Fruit fly (Drosophila melanogaster) whole organism, embryonic: Measurements from ENCODE around the gene qless.
A peak's percentile ranks its signal among the peaks of the same experiment; 100 is the strongest.

ENCODE experiments used
- B-H2 ChIP-seq: fragments of 200-800 bp; sonication (Bioruptor generic); optimal IDR thresholded peaks from 2 replicates; lab custom pipeline; 2018; ENCODE audit warnings: missing biosample characterization, mild to moderate bottlenecking, missing genetic modification characterization
- CG11247 ChIP-seq: fragments of 200-800 bp; sonication (Bioruptor generic); IDR thresholded peaks from 2 replicates; pipeline ENCODE4 v1.3.6; 2022; ENCODE audit warnings: missing biosample characterization, missing genetic modification characterization
- CG11398 ChIP-seq: fragments of 200-800 bp; sonication (Bioruptor generic); optimal IDR thresholded peaks from 2 replicates; lab custom pipeline; 2016; ENCODE audit warnings: missing biosample characterization, missing genetic modification characterization
- CG11504 ChIP-seq: fragments of 200-800 bp; sonication (Bioruptor generic); optimal IDR thresholded peaks from 3 replicates; lab custom pipeline; 2019; ENCODE audit warnings: missing biosample characterization, mild to moderate bottlenecking, missing genetic modification characterization, moderate library complexity
- CG12071 ChIP-seq: fragments of 200-800 bp; sonication (Bioruptor generic); optimal IDR thresholded peaks from 3 replicates; lab custom pipeline; 2018; ENCODE audit warnings: missing biosample characterization, mild to moderate bottlenecking, missing genetic modification characterization
- CG12155 ChIP-seq: fragments of 200-800 bp; sonication (Bioruptor generic); optimal IDR thresholded peaks from 3 replicates; lab custom pipeline; 2016; ENCODE audit warnings: missing biosample characterization, missing genetic modification characterization
- CG13123 ChIP-seq: fragments of 200-800 bp; sonication (Bioruptor generic); optimal IDR thresholded peaks from 2 replicates; lab custom pipeline; 2016; ENCODE audit warnings: missing biosample characterization, missing genetic modification characterization
- CG15696 ChIP-seq: fragments of 200-800 bp; sonication (Bioruptor generic); optimal IDR thresholded peaks from 2 replicates; lab custom pipeline; 2019; ENCODE audit warnings: missing biosample characterization, mild to moderate bottlenecking, missing genetic modification characterization, moderate library complexity
- CG18619 ChIP-seq: fragments of 200-800 bp; sonication (Bioruptor generic); optimal IDR thresholded peaks from 3 replicates; lab custom pipeline; 2017; ENCODE audit warnings: missing biosample characterization, mild to moderate bottlenecking, missing genetic modification characterization
- CG3065 ChIP-seq: fragments of 200-800 bp; sonication (Bioruptor generic); optimal IDR thresholded peaks from 2 replicates; lab custom pipeline; 2016; ENCODE audit warnings: missing biosample characterization, missing genetic modification characterization
- CG3281 ChIP-seq: fragments of 200-800 bp; sonication (Bioruptor generic); optimal IDR thresholded peaks from 3 replicates; lab custom pipeline; 2017; ENCODE audit warnings: missing biosample characterization, mild to moderate bottlenecking, missing genetic modification characterization
- CG34224 ChIP-seq: fragments of 200-800 bp; sonication (Bioruptor generic); IDR thresholded peaks from 3 replicates; pipeline ENCODE4 v1.3.6; 2022; ENCODE audit warnings: missing biosample characterization, missing genetic modification characterization; ENCODE audit not compliant: partially characterized antibody
- CG34376 ChIP-seq: fragments of 200-800 bp; sonication (Bioruptor generic); optimal IDR thresholded peaks from 2 replicates; lab custom pipeline; 2018; ENCODE audit warnings: missing biosample characterization, mild to moderate bottlenecking, missing genetic modification characterization
- CG3995 ChIP-seq: fragments of 200-800 bp; sonication (Bioruptor generic); optimal IDR thresholded peaks from 3 replicates; lab custom pipeline; 2016; ENCODE audit warnings: missing biosample characterization, missing genetic modification characterization
- CG4328 ChIP-seq: fragments of 200-800 bp; sonication (Bioruptor generic); optimal IDR thresholded peaks from 3 replicates; lab custom pipeline; 2017; ENCODE audit warnings: missing biosample characterization, missing genetic modification reagents, missing genetic modification characterization
- CG6854 ChIP-seq: fragments of 200-800 bp; sonication (Bioruptor generic); optimal IDR thresholded peaks from 3 replicates; lab custom pipeline; 2017; ENCODE audit warnings: missing biosample characterization, mild to moderate bottlenecking, missing genetic modification characterization
- CG9817 ChIP-seq: fragments of 200-800 bp; sonication (Bioruptor generic); optimal IDR thresholded peaks from 2 replicates; lab custom pipeline; 2018; ENCODE audit warnings: missing biosample characterization, mild to moderate bottlenecking, missing genetic modification characterization, moderate library complexity
- CTCF ChIP-seq: fragments of 200-800 bp; sonication (Bioruptor generic); optimal IDR thresholded peaks from 2 replicates; lab custom pipeline; 2017; ENCODE audit warnings: missing biosample characterization, mild to moderate bottlenecking, missing genetic modification characterization, moderate library complexity
- CkIIα-i1 ChIP-seq: fragments of 200-800 bp; sonication (Bioruptor generic); IDR thresholded peaks from 2 replicates; pipeline ENCODE4 v1.3.6; 2022; ENCODE audit warnings: missing biosample characterization, missing genetic modification characterization
- Dip3 ChIP-seq: fragments of 200-800 bp; sonication (Bioruptor generic); optimal IDR thresholded peaks from 3 replicates; lab custom pipeline; 2016; ENCODE audit warnings: missing biosample characterization, missing genetic modification characterization
- HLH4C ChIP-seq: fragments of 200-800 bp; sonication (Bioruptor generic); IDR thresholded peaks from 3 replicates; pipeline ENCODE4 v1.3.6; 2022; ENCODE audit warnings: missing biosample characterization, missing genetic modification characterization; ENCODE audit not compliant: partially characterized antibody
- HLHmδ ChIP-seq: fragments of 200-800 bp; sonication (Bioruptor generic); optimal IDR thresholded peaks from 2 replicates; lab custom pipeline; 2018; ENCODE audit warnings: missing biosample characterization, mild to moderate bottlenecking, missing genetic modification characterization, moderate library complexity
- Hand ChIP-seq: fragments of 200-800 bp; sonication (Bioruptor generic); optimal IDR thresholded peaks from 2 replicates; lab custom pipeline; 2017; ENCODE audit warnings: mild to moderate bottlenecking, missing biosample characterization, missing genetic modification reagents, missing genetic modification characterization
- HmgZ ChIP-seq: fragments of 200-800 bp; sonication (Bioruptor generic); optimal IDR thresholded peaks from 2 replicates; lab custom pipeline; 2018; ENCODE audit warnings: missing biosample characterization, mild to moderate bottlenecking, missing genetic modification characterization
- Lpt ChIP-seq: fragments of >200 bp; optimal IDR thresholded peaks from 2 replicates; lab custom pipeline; 2018; ENCODE audit warnings: missing biosample characterization, missing genetic modification characterization
- Myb ChIP-seq: fragments of 200-800 bp; sonication (Bioruptor generic); optimal IDR thresholded peaks from 2 replicates; lab custom pipeline; 2016; ENCODE audit warnings: missing biosample characterization, missing genetic modification characterization
- Nf-YC ChIP-seq: fragments of 200-800 bp; optimal IDR thresholded peaks from 3 replicates; lab custom pipeline; 2019; ENCODE audit warnings: missing biosample characterization, mild to moderate bottlenecking, missing genetic modification characterization, moderate library complexity
- Oli ChIP-seq: fragments of 200-800 bp; sonication (Bioruptor generic); optimal IDR thresholded peaks from 2 replicates; lab custom pipeline; 2018; ENCODE audit warnings: missing biosample characterization, mild to moderate bottlenecking, missing genetic modification characterization, moderate library complexity
- Scr ChIP-seq: fragments of 200-800 bp; sonication (Bioruptor generic); IDR thresholded peaks from 2 replicates; pipeline ENCODE4 v1.3.6; 2022; ENCODE audit warnings: missing biosample characterization, missing genetic modification characterization; ENCODE audit not compliant: partially characterized antibody
- Ssrp ChIP-seq: fragments of 200-800 bp; sonication (Bioruptor generic); optimal IDR thresholded peaks from 2 replicates; lab custom pipeline; 2018; ENCODE audit warnings: missing biosample characterization, mild to moderate bottlenecking, missing genetic modification characterization, moderate library complexity
- Stat92E ChIP-seq, 3 experiments: fragments of >200 bp in 2 of 3; fragments of 200-800 bp in 1 of 3; sonication (Bioruptor generic) in 1 of 3; optimal IDR thresholded peaks; 2 replicates each; lab custom pipeline; 2017 to 2019; ENCODE audit warnings: missing biosample characterization in 3 of 3, missing genetic modification characterization in 3 of 3, mild to moderate bottlenecking in 1 of 3, moderate library complexity in 1 of 3
- abd-A ChIP-seq: fragments of 200-800 bp; sonication (Bioruptor generic); optimal IDR thresholded peaks from 3 replicates; lab custom pipeline; 2019; ENCODE audit warnings: missing biosample characterization, mild to moderate bottlenecking, missing genetic modification characterization, moderate library complexity
- bcd ChIP-seq: fragments of 200-800 bp; sonication (Bioruptor generic); optimal IDR thresholded peaks from 2 replicates; lab custom pipeline; 2017; ENCODE audit warnings: missing biosample characterization, mild to moderate bottlenecking, missing genetic modification characterization
- br ChIP-seq: fragments of >200 bp; optimal IDR thresholded peaks from 2 replicates; lab custom pipeline; 2017
- cwo ChIP-seq: fragments of 200-800 bp; sonication (Bioruptor generic); optimal IDR thresholded peaks from 3 replicates; lab custom pipeline; 2017; ENCODE audit warnings: missing biosample characterization, missing genetic modification characterization, mild to moderate bottlenecking, moderate library complexity, missing genetic modification reagents
- disco-r ChIP-seq: fragments of 200-800 bp; sonication (Bioruptor generic); optimal IDR thresholded peaks from 2 replicates; lab custom pipeline; 2016; ENCODE audit warnings: missing biosample characterization, missing genetic modification characterization
- ewg ChIP-seq: fragments of 200-800 bp; sonication (Bioruptor generic); optimal IDR thresholded peaks from 3 replicates; lab custom pipeline; 2017; ENCODE audit warnings: mild to moderate bottlenecking, missing biosample characterization, missing genetic modification reagents, missing genetic modification characterization
- fd102C ChIP-seq: fragments of 200-800 bp; sonication (Bioruptor generic); optimal IDR thresholded peaks from 2 replicates; lab custom pipeline; 2018; ENCODE audit warnings: missing biosample characterization, mild to moderate bottlenecking, missing genetic modification characterization, moderate library complexity
- hbn ChIP-seq: fragments of 200-800 bp; sonication (Bioruptor generic); IDR thresholded peaks from 2 replicates; pipeline ENCODE4 v1.3.6; 2022; ENCODE audit warnings: missing biosample characterization, missing genetic modification characterization; ENCODE audit not compliant: partially characterized antibody
- her ChIP-seq: fragments of 200-800 bp; sonication (Bioruptor generic); optimal IDR thresholded peaks from 2 replicates; lab custom pipeline; 2016; ENCODE audit warnings: missing biosample characterization, missing genetic modification characterization
- hth ChIP-seq: fragments of >200 bp; optimal IDR thresholded peaks from 2 replicates; lab custom pipeline; 2017; ENCODE audit warnings: inconsistent platforms
- maf-S ChIP-seq: fragments of 200-800 bp; sonication (Bioruptor generic); optimal IDR thresholded peaks from 2 replicates; lab custom pipeline; 2016; ENCODE audit warnings: missing biosample characterization, missing genetic modification characterization
- nom ChIP-seq: fragments of 200-800 bp; sonication (Bioruptor generic); optimal IDR thresholded peaks from 2 replicates; lab custom pipeline; 2017; ENCODE audit warnings: missing biosample characterization, missing genetic modification characterization, mild to moderate bottlenecking, moderate library complexity, missing genetic modification reagents
- p53 ChIP-seq: fragments of 200-800 bp; sonication (Bioruptor generic); optimal IDR thresholded peaks from 2 replicates; lab custom pipeline; 2016; ENCODE audit warnings: missing biosample characterization, missing genetic modification characterization
- pho ChIP-seq: fragments of 200-800 bp; sonication (Bioruptor generic); optimal IDR thresholded peaks from 2 replicates; lab custom pipeline; 2016; ENCODE audit warnings: missing biosample characterization, missing genetic modification characterization
- pum ChIP-seq: fragments of 200-800 bp; sonication (Bioruptor generic); optimal IDR thresholded peaks from 2 replicates; lab custom pipeline; 2016; ENCODE audit warnings: missing biosample characterization, missing genetic modification characterization
- stwl ChIP-seq: fragments of 200-800 bp; sonication (Bioruptor generic); optimal IDR thresholded peaks from 3 replicates; lab custom pipeline; 2018; ENCODE audit warnings: missing biosample characterization, mild to moderate bottlenecking, missing genetic modification characterization, moderate library complexity
- sug ChIP-seq: fragments of 200-800 bp; optimal IDR thresholded peaks from 2 replicates; lab custom pipeline; 2019; ENCODE audit warnings: missing biosample characterization, mild to moderate bottlenecking, missing genetic modification characterization, moderate library complexity

Gene qless

DNA sequence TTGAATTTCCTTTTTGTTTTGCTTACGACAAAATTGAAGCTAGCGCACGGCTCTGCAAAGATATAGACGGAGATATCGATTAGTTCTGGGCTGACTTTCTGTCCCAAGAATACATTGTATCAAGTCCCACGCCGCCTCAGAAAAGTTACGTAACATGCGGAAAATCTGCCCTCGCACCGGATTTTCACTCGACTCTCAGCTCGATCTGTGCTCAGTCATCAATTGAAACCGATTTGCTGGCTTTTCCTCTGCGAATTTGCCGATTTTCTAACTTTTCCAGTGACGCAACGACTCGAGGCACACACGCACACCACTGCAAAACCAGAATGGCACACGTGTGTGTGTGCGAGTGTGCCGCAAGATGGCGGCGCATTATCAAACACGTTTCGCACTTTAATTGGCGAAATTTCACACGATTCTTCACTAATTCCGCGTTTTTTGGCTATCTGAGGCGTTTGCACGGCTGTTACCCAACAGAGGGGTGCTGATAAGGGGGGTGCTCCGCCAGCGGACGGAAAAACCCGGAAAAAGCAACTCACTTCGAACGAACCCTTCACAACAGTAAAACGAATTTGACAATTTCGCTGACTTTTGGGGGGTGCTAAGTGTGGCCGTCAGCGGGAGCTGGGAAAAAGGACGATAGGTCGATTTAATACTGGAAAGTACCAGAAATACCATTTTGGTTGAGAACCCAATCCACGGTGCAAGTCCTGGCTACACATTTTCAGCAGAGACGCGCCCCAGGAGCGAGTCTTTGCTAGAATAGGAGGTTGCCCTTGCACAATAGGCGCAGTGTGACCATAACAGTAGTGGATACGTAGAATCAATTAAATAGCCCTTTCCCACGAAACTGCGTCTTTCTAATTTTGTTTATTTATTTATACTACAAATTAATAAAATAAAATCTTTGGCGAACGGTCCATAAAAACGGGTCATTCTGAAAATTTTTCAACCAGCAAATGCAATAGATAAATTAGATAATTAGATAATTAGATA is 33.1 kb downstream of the qless start, which contains the start of gene ATPsynC (continued):
- TF ChIP-seq Stat92E (GFP tag; optimal IDR thresholded peaks at IDR 0.05; lab: Kevin White, UChicago) = peak in 2 of 3 experiments; percentile 75 to 81
- peak; percentile 48 for TF ChIP-seq CG12155 (GFP tag; lab: Kevin White, UChicago)
- TF ChIP-seq Nf-YC (tag; lab: Kevin White, UChicago) = peak; percentile 39
- peak; percentile 7 for TF ChIP-seq fd102C (GFP tag; lab: Kevin White, UChicago)
- TF ChIP-seq hth (lab: Kevin White, UChicago) = no peak
- peak; percentile 91 for TF ChIP-seq HmgZ (tag; lab: Kevin White, UChicago)
- no peak for TF ChIP-seq HLH4C (GFP tag; lab: Robert Waterston, UW)
- peak; percentile 70 for TF ChIP-seq abd-A (tag; lab: Kevin White, UChicago)
- no peak for TF ChIP-seq Oli
- peak; percentile 68 for TF ChIP-seq her
- TF ChIP-seq Scr (GFP tag; lab: Robert Waterston, UW) = no peak
- peak; percentile 83 for TF ChIP-seq sug (tag; lab: Kevin White, UChicago)
- peak; percentile 45 for TF ChIP-seq B-H2 (GFP tag; lab: Kevin White, UChicago)
- TF ChIP-seq CG4328 (GFP tag; lab: Kevin White, UChicago) = peak; percentile 55
- peak; percentile 26 for TF ChIP-seq CG15696 (tag; lab: Kevin White, UChicago)
- TF ChIP-seq CkIIα-i1 (GFP tag; lab: Robert Waterston, UW) = no peak
- peak; percentile 61 for TF ChIP-seq CG11398 (GFP tag; lab: Kevin White, UChicago)
- TF ChIP-seq pho (GFP tag; lab: Kevin White, UChicago) = peak; percentile 21
- peak; percentile 17 for TF ChIP-seq CG3995 (GFP tag; lab: Kevin White, UChicago)
- peak; percentile 80 for TF ChIP-seq HLHmδ (GFP tag; lab: Kevin White, UChicago)
- TF ChIP-seq CTCF (GFP tag; lab: Kevin White, UChicago) = peak; percentile 71
- peak; percentile 38 for TF ChIP-seq CG9817 (tag; lab: Kevin White, UChicago)
- TF ChIP-seq disco-r (GFP tag; lab: Kevin White, UChicago) = peak; percentile 31
- peak; percentile 73 for TF ChIP-seq cwo (GFP tag; lab: Kevin White, UChicago)
- TF ChIP-seq CG12071 = peak; percentile 57
- TF ChIP-seq Lpt (GFP tag; lab: Kevin White, UChicago) = no peak
- peak; percentile 51 for TF ChIP-seq ewg
- TF ChIP-seq Ssrp = peak; percentile 1
- TF ChIP-seq CG3281 (GFP tag; lab: Kevin White, UChicago) = peak; percentile 57
- peak; percentile 47 for TF ChIP-seq bcd (GFP tag; lab: Kevin White, UChicago)
- TF ChIP-seq hbn (GFP tag; lab: Robert Waterston, UW) = no peak
- peak; percentile 82 for TF ChIP-seq CG34376 (GFP tag; lab: Kevin White, UChicago)
- no peak for TF ChIP-seq br (lab: Kevin White, UChicago)
- no peak for TF ChIP-seq CG18619 (GFP tag; lab: Kevin White, UChicago)
- TF ChIP-seq Hand (GFP tag; lab: Kevin White, UChicago) = peak; percentile 62
- TF ChIP-seq CG13123 (GFP tag; lab: Kevin White, UChicago) = peak; percentile 17
- peak; percentile 56 for TF ChIP-seq stwl (tag; lab: Kevin White, UChicago)
- peak; percentile 44 for TF ChIP-seq maf-S (GFP tag; lab: Kevin White, UChicago)
- peak; percentile 67 for TF ChIP-seq p53 (GFP tag; lab: Kevin White, UChicago)
- TF ChIP-seq Myb (GFP tag; lab: Kevin White, UChicago) = peak; percentile 55
- no peak for TF ChIP-seq CG11247 (GFP tag; lab: Robert Waterston, UW)
- peak; percentile 20 for TF ChIP-seq CG11504 (tag; lab: Kevin White, UChicago)
- TF ChIP-seq CG3065 (GFP tag; lab: Kevin White, UChicago) = peak; percentile 19
- TF ChIP-seq pum (GFP tag; lab: Kevin White, UChicago) = peak; percentile 26
- TF ChIP-seq nom (GFP tag; lab: Kevin White, UChicago) = peak; percentile 66
- TF ChIP-seq CG34224 = no peak
- TF ChIP-seq CG6854 (GFP tag; lab: Kevin White, UChicago) = peak; percentile 79
- TF ChIP-seq Dip3 (GFP tag; lab: Kevin White, UChicago) = no peak
